Worm (Caenorhabditis elegans): ENCODE measurements around the gene F33D4.6.

F33D4.6 gene

DNA sequence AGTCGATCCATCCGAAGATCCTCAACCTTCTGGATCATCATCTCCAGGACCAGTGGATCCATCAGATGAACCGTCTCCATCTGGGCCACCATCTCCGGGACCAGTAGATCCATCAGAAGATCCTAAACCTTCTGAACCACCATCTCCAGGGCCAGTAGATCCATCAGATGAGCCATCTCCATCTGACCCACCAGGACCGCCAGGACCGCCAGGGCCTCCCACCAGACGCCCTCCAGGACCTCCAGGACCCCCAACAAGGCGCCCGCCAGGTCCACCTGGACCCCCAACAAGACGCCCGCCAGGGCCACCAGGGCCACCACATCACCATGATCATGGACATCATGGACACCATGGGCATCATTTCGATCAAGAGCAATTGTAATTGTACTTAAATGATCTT lies 9.4 kb upstream of the F33D4.6 start:
- TF ChIP-seq nfya-1 (tag; optimal IDR thresholded peaks at IDR 0.05; ENCODE audit: insufficient read depth) = no peak

DNA sequence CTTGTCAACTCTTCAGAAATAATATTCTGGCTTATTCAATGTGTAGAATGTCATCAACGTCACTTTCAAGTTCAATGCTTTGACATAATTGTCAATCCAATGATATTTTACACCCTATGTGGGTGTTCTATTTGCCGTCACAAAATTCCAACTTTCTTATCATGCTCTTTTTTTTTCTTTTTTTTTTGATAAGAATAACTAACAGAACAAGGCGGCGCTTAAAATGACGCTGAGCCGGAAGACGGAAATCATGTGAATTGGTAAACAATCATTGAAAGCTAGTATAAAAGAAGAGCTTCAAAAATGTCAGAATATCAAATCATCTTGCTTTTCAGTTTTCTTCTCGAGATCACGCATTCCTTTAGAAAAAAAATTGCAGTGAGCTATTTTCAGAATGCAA lies 8.5 kb upstream of the F33D4.6 start, which contains the start of gene C50F7.5:
Gene C50F7.5, plus strand, starts transcription at position 395 of the 400 bp plus-strand sequence.
- TF ChIP-seq daf-12 (tag; optimal IDR thresholded peaks at IDR 0.05) (no peak), nhr-11 (tag; optimal IDR thresholded peaks at IDR 0.05) (no peak), pqm-1 (tag; optimal IDR thresholded peaks at IDR 0.05) (peak; percentile 8), tbx-2 (tag; optimal IDR thresholded peaks at IDR 0.05) (no peak), elt-2 (tag; optimal IDR thresholded peaks at IDR 0.05) (peak; percentile 56)

DNA sequence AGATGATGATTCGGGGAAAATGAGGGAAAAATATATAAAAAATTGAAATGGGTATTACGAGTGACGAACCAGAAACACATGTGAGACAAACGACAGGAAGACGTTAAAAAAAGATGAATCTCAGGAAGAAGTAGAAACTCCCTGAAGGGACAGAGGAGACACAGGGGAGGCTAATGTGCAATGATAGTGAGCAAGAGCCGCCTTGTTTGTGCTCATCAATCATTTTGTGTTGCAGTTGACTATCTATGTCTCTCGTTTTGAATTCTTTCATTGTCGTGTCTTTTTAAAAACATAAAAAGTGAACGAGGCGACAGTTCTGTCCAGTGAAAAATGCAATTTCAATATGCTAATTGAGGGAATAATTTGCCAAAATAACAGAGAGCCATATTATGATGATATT lies 7.1 kb upstream of the F33D4.6 start:
- TF ChIP-seq ama-1 (optimal IDR thresholded peaks at IDR 0.05) = no peak
- no peak for TF ChIP-seq daf-12 (tag; optimal IDR thresholded peaks at IDR 0.05)
- no peak for TF ChIP-seq nfya-1 (tag; optimal IDR thresholded peaks at IDR 0.05; ENCODE audit: insufficient read depth)
- no peak for TF ChIP-seq nhr-28 (tag; optimal IDR thresholded peaks at IDR 0.05)
- TF ChIP-seq unc-62 (GFP tag; optimal IDR thresholded peaks at IDR 0.05) = no peak
- peak; percentile 73 for TF ChIP-seq lin-39 (tag; optimal IDR thresholded peaks at IDR 0.05)

DNA sequence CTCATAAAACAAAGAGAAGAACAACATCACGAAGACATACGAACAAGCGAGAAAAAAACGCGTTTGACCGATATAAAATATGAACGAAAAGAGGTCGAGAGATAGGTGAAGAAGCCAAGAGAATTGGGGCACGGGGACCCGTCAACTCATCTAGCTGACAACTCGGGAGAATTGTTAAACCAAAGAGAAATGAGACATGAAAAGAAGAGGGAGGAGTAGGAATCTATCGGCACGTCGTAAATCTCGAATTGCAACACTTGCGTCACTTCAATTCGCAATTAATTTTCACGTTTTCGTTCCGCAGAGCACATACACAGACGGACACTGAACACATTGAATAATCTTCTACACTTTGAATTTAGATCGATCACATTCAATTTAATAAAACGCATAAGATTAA lies 5.7 kb upstream of the F33D4.6 start:
- TF ChIP-seq egl-5 (tag; optimal IDR thresholded peaks at IDR 0.05) (peak; percentile 76), sea-2 (GFP tag; optimal IDR thresholded peaks at IDR 0.05) (no peak)

DNA sequence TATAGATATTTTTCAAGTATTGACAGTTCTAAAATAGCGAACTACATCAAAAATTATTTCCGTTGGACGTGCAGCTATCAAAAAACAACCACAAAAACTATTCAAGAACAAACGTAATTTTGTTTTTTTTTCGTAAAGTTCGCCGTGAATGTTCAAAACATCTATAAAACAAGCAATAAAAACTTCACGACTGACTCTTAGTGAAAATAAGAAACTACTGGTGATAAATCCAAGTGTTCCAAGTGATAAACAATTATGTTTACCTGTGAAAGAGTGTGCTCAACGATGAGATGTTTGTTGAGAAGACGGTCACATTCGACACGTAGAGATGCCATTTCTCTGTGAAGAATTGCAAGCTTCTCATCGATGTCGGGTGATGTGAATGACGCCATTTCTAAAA lies 5.0 kb upstream of the F33D4.6 start, which contains the start of gene C50F7.6:
Gene C50F7.6, minus strand, starts transcription at position 394 of the 400 bp plus-strand sequence.
- TF ChIP-seq egl-5 (tag; optimal IDR thresholded peaks at IDR 0.05) (peak; percentile 53), pqm-1 (tag; optimal IDR thresholded peaks at IDR 0.05) (no peak)

DNA sequence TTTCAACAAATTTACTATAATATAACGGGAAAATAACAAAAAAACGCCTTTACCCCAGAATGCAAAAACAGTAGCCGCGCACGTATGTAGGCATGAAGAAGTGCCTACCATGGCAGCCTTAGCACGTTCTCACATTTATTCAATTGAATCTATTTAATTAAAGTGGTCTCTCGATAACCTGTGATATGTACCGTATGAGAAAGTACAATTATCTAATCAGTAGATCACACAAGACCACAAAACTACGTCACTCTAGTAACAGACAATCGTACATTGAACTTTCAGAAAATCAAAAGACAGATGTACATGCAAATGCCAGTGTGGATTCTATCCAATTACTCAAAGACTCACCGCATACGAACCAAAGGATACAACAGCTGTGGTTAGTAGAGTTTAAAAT lies 5.6 kb downstream of the F33D4.6 start:
- TF ChIP-seq elt-2 (tag; optimal IDR thresholded peaks at IDR 0.05) (peak; percentile 59), pha-4 (tag; optimal IDR thresholded peaks at IDR 0.05) (no peak), elt-1 (tag; optimal IDR thresholded peaks at IDR 0.05) (no peak), pqm-1 (tag; optimal IDR thresholded peaks at IDR 0.05) (peak; percentile 41)

DNA sequence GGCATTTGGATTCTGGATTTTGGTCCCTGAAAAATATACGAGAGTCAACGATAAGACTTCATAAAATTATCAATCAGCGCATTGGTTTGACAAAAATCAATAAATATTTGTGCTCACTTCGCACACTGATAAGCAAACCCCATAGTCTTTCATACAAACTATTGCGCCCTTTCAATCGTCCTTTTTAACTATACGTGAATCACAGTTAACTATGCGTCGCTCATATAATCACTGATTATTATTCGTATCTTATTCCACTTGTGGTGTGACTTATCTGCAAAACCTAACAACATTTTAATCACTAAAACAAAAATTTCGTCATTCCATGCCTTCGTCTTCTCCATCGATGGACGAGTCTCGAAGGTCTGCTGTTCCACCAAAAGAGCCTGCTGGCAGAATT lies 7.0 kb downstream of the F33D4.6 start, which contains the start of gene nhr-8:
Gene nhr-8, plus strand, starts transcription at position 160 of the 400 bp plus-strand sequence.
- TF ChIP-seq jun-1 (tag; optimal IDR thresholded peaks at IDR 0.05) = peak; percentile 75
- TF ChIP-seq snpc-4 (tag; optimal IDR thresholded peaks at IDR 0.05) = no peak
- TF ChIP-seq nhr-43 (tag; optimal IDR thresholded peaks at IDR 0.05; ENCODE audit: poor library complexity, severe bottlenecking) = no peak
- no peak for TF ChIP-seq egl-27 (tag; optimal IDR thresholded peaks at IDR 0.05)
- no peak for TF ChIP-seq ztf-4 (tag; optimal IDR thresholded peaks at IDR 0.05)
- no peak for TF ChIP-seq elt-3 (tag; optimal IDR thresholded peaks at IDR 0.05)
- no peak for TF ChIP-seq nhr-76 (tag; optimal IDR thresholded peaks at IDR 0.05)
- TF ChIP-seq ztf-11 (tag; optimal IDR thresholded peaks at IDR 0.05) = no peak
- no peak for TF ChIP-seq unc-62 (GFP tag; optimal IDR thresholded peaks at IDR 0.05)
- no peak for TF ChIP-seq lsy-12 (tag; optimal IDR thresholded peaks at IDR 0.05)
- TF ChIP-seq egl-5 (tag; optimal IDR thresholded peaks at IDR 0.05) = no peak
- TF ChIP-seq tbx-2 (tag; optimal IDR thresholded peaks at IDR 0.05) = no peak
- TF ChIP-seq nhr-11 (tag; optimal IDR thresholded peaks at IDR 0.05) = no peak
- peak; percentile 42 for TF ChIP-seq fos-1 (tag; optimal IDR thresholded peaks at IDR 0.05)
- TF ChIP-seq nhr-23 (tag; optimal IDR thresholded peaks at IDR 0.05) = no peak
- no peak for TF ChIP-seq aly-2 (tag; optimal IDR thresholded peaks at IDR 0.05)
- no peak for TF ChIP-seq fkh-10 (GFP tag; optimal IDR thresholded peaks at IDR 0.05)
- TF ChIP-seq nhr-237 (tag; optimal IDR thresholded peaks at IDR 0.05) = no peak
- no peak for TF ChIP-seq ama-1 (optimal IDR thresholded peaks at IDR 0.05)
- TF ChIP-seq lin-15B (tag; optimal IDR thresholded peaks at IDR 0.05) = no peak
- no peak for TF ChIP-seq nfya-1 (tag; optimal IDR thresholded peaks at IDR 0.05; ENCODE audit: insufficient read depth)
- no peak for TF ChIP-seq ZK546.5 (tag; optimal IDR thresholded peaks at IDR 0.05)
- peak; percentile 51 for TF ChIP-seq ceh-28 (tag; optimal IDR thresholded peaks at IDR 0.05)
- peak; percentile 98 for TF ChIP-seq pqm-1 (tag; optimal IDR thresholded peaks at IDR 0.05)
- no peak for TF ChIP-seq ceh-82 (tag; optimal IDR thresholded peaks at IDR 0.05)
- TF ChIP-seq nhr-67 (tag; optimal IDR thresholded peaks at IDR 0.05) = no peak
- no peak for TF ChIP-seq fkh-2 (tag; optimal IDR thresholded peaks at IDR 0.05)
- peak; percentile 99 for TF ChIP-seq elt-2 (tag; optimal IDR thresholded peaks at IDR 0.05)
- no peak for TF ChIP-seq R02D3.7 (tag; optimal IDR thresholded peaks at IDR 0.05)
- TF ChIP-seq mml-1 (tag; optimal IDR thresholded peaks at IDR 0.05) = no peak

Data from whole organism, L3 larva.